Worm (Caenorhabditis elegans) whole organism, L2 larva: ENCODE measurements around the gene C46C2.6.

Experiments
- ama-1 ChIP-seq: fragments of 150-350 bp; optimal IDR thresholded peaks from 2 replicates; lab custom pipeline; 2018; ENCODE audit warnings: inconsistent platforms
- blmp-1 ChIP-seq: sonication (generic microtip); optimal IDR thresholded peaks from 2 replicates; lab custom pipeline; 2017; ENCODE audit warnings: missing genetic modification characterization, mild to moderate bottlenecking, missing compliant biosample characterization, antibody characterized with exemption, moderate library complexity; ENCODE audit not compliant: insufficient read depth
- egl-27 ChIP-seq: sonication (generic microtip); optimal IDR thresholded peaks from 3 replicates; lab custom pipeline; 2017; ENCODE audit warnings: missing biosample characterization, missing genetic modification reagents, missing genetic modification characterization
- elt-1 ChIP-seq: fragments of 150-350 bp; optimal IDR thresholded peaks from 2 replicates; lab custom pipeline; 2014; ENCODE audit warnings: missing biosample characterization, missing genetic modification characterization
- fos-1 ChIP-seq: fragments of 150-350 bp; optimal IDR thresholded peaks from 2 replicates; lab custom pipeline; 2014; ENCODE audit warnings: missing biosample characterization, missing genetic modification characterization
- lin-39 ChIP-seq: fragments of 150-350 bp; optimal IDR thresholded peaks from 2 replicates; lab custom pipeline; 2014; ENCODE audit warnings: missing biosample characterization, missing genetic modification reagents, missing genetic modification characterization
- lsy-2 ChIP-seq, 2 experiments: fragments of 150-350 bp in 1 of 2; sonication (generic microtip) in 1 of 2; optimal IDR thresholded peaks; 2 replicates each; lab custom pipeline; 2014 to 2017; ENCODE audit warnings: missing biosample characterization in 2 of 2, missing genetic modification characterization in 2 of 2
- mdl-1 ChIP-seq, 2 experiments: fragments of 150-350 bp in 1 of 2; sonication (generic microtip) in 1 of 2; optimal IDR thresholded peaks; 2 replicates each; lab custom pipeline; 2017; ENCODE audit warnings: missing biosample characterization in 2 of 2, missing genetic modification characterization in 2 of 2
- nhr-129 ChIP-seq: fragments of 150-350 bp; optimal IDR thresholded peaks from 2 replicates; lab custom pipeline; 2014; ENCODE audit warnings: missing biosample characterization, missing genetic modification characterization
- nhr-237 ChIP-seq: fragments of 150-350 bp; optimal IDR thresholded peaks from 2 replicates; lab custom pipeline; 2014; ENCODE audit warnings: missing biosample characterization, missing genetic modification characterization
- snpc-4 ChIP-seq: fragments of 150-350 bp; optimal IDR thresholded peaks from 2 replicates; lab custom pipeline; 2014; ENCODE audit warnings: missing biosample characterization, missing genetic modification characterization

ce11 chrIV:9199939-9200202 lies 12.3 kb upstream of the C46C2.6 start, which contains the start of gene wnk-1:
- no peak for TF ChIP-seq snpc-4 (tag; lab: Kevin White, UChicago)
- TF ChIP-seq egl-27 (tag; lab: Kevin White, UChicago): no peak
- TF ChIP-seq ama-1 (lab: Kevin White, UChicago): no peak
- TF ChIP-seq mdl-1 (tag; optimal IDR thresholded peaks at IDR 0.05; lab: Kevin White, UChicago): no peak
- TF ChIP-seq nhr-237 (tag; lab: Kevin White, UChicago): no peak
- TF ChIP-seq elt-1: no peak
- TF ChIP-seq blmp-1: no peak
- no peak for TF ChIP-seq lsy-2 (tag; optimal IDR thresholded peaks at IDR 0.05; lab: Kevin White, UChicago)
- no peak for TF ChIP-seq fos-1
- no peak for TF ChIP-seq nhr-129 (tag; lab: Kevin White, UChicago)
- no peak for TF ChIP-seq lin-39 (tag; lab: Kevin White, UChicago)
